Fruit fly (Drosophila melanogaster): Measurements from ENCODE around the gene Hipk.
A peak's percentile ranks its signal among the peaks of the same experiment; 100 is the strongest.

The Hipk gene

DNA sequence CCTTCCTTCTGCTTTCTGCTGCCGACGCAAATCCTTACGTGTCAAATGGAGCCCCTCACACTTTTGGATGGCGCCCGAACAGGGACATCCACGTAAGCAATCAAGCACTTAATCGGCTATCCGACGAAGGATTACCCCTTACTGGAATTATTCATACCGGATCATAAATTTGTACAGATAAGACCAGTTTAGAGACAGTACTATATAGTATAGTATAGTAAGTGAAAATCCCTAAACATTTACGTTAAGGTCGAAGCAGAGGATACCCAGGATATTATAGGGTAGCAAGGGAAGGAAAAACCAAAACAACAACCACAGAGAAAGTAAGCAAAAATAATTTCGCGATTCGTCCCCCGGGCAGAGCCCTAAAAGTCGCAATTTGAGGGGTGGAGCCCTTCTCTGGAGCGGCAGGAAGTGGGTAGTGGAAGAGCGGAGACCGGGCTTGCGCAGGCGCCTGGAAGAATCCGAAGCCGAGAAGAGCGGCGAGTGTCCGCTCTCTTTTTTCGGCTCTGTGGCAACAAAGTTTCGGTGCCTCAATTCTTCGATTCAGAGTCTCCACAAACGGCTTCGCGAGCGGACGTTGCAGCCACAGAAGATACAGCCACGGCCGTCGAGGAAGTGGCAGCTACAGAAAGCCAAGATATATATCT, 2.8 kb downstream of the Hipk start (continued):
- TF ChIP-seq lab (GFP tag; optimal IDR thresholded peaks at IDR 0.05) (peak; percentile 93), grau (tag; optimal IDR thresholded peaks at IDR 0.05) (peak; percentile 74), CG15269 (tag; optimal IDR thresholded peaks at IDR 0.05) (peak; percentile 72), CG17612 (GFP tag; IDR thresholded peaks at IDR 0.05) (peak; percentile 43; the same call in 1 of the 2 replicates), CG1792 (GFP tag; optimal IDR thresholded peaks at IDR 0.05) (peak; percentile 34), luna (GFP tag; optimal IDR thresholded peaks at IDR 0.05) (peak; percentile 42), CG3838 (GFP tag; optimal IDR thresholded peaks at IDR 0.05) (peak; percentile 21), gcm2 (GFP tag; optimal IDR thresholded peaks at IDR 0.05) (no peak), CG9609 (GFP tag; optimal IDR thresholded peaks at IDR 0.05) (peak; percentile 48), CG9932 (GFP tag; IDR thresholded peaks at IDR 0.05) (peak; percentile 84), CG12104 (GFP tag; optimal IDR thresholded peaks at IDR 0.05) (peak; percentile 29), wdn (GFP tag; IDR thresholded peaks at IDR 0.05) (peak; percentile 73; the same call in 1 of the 2 replicates), ato (GFP tag; IDR thresholded peaks at IDR 0.05; ENCODE audit: partially characterized antibody) (no peak), CG1647 (GFP tag; optimal IDR thresholded peaks at IDR 0.05) (peak; percentile 45), CG10274 (GFP tag; optimal IDR thresholded peaks at IDR 0.05) (no peak), CG12659 (GFP tag; optimal IDR thresholded peaks at IDR 0.05) (peak; percentile 50), Vsx1 (GFP tag; optimal IDR thresholded peaks at IDR 0.05) (no peak), CG14965 (GFP tag; optimal IDR thresholded peaks at IDR 0.05; ENCODE audit: borderline replicate concordance) (no peak), CG11696 (GFP tag; IDR thresholded peaks at IDR 0.05) (no peak), ewg (GFP tag; optimal IDR thresholded peaks at IDR 0.05) (peak; percentile 18), CG32772 (GFP tag; IDR thresholded peaks at IDR 0.05) (peak; percentile 63; the same call in 1 of the 2 replicates), CG4404 (GFP tag; IDR thresholded peaks at IDR 0.05) (peak; percentile 46; the same call in 1 of the 2 replicates), eyg (GFP tag; optimal IDR thresholded peaks at IDR 0.05) (peak; percentile 59), Ets65A (GFP tag) (peak; percentile 95), Drgx (GFP tag; IDR thresholded peaks at IDR 0.05) (peak; percentile 72), row (GFP tag; IDR thresholded peaks at IDR 0.05) (peak; percentile 84), fd3F (GFP tag; optimal IDR thresholded peaks at IDR 0.05) (peak; percentile 51), C15 (GFP tag; IDR thresholded peaks at IDR 0.05) (0 out of 3 replicates have a peak, but pooled peaks have one; percentile 51), CG17802 (tag; optimal IDR thresholded peaks at IDR 0.05) (no peak), CG6854 (GFP tag; optimal IDR thresholded peaks at IDR 0.05) (peak; percentile 60), CG17359 (tag; optimal IDR thresholded peaks at IDR 0.05) (peak; percentile 61), danr (GFP tag; IDR thresholded peaks at IDR 0.05) (peak; percentile 36; the same call in 1 of the 2 replicates), HmgZ (tag; optimal IDR thresholded peaks at IDR 0.05) (peak; percentile 76), CG8388 (GFP tag; optimal IDR thresholded peaks at IDR 0.05) (peak; percentile 0), CG17361 (GFP tag; IDR thresholded peaks at IDR 0.05) (0 out of 3 replicates have a peak, but pooled peaks have one; percentile 34), CTCF (GFP tag; optimal IDR thresholded peaks at IDR 0.05) (no peak), Nf-YB (GFP tag; optimal IDR thresholded peaks at IDR 0.05) (no peak), E2f2 (GFP tag; IDR thresholded peaks at IDR 0.05) (peak; percentile 31), CG12219 (GFP tag; optimal IDR thresholded peaks at IDR 0.05) (peak; percentile 53), Adf1 (GFP tag; IDR thresholded peaks at IDR 0.05) (peak; percentile 44), shn (GFP tag; optimal IDR thresholded peaks at IDR 0.05) (peak; percentile 47), CG2678 (tag; optimal IDR thresholded peaks at IDR 0.05) (peak; percentile 83), Sry-δ (GFP tag; optimal IDR thresholded peaks at IDR 0.05) (peak; percentile 17), crol (GFP tag; IDR thresholded peaks at IDR 0.05) (peak; percentile 67), hkb (optimal IDR thresholded peaks at IDR 0.05) (no peak), hkb (GFP tag; IDR thresholded peaks at IDR 0.05) (peak; percentile 68), sob (GFP tag; IDR thresholded peaks at IDR 0.05) (peak; percentile 73), mld (GFP tag; IDR thresholded peaks at IDR 0.05; ENCODE audit: partially characterized antibody) (no peak), bowl (GFP tag; IDR thresholded peaks at IDR 0.05) (no peak), CG3281 (GFP tag; optimal IDR thresholded peaks at IDR 0.05) (peak; percentile 67), CrebB (tag; optimal IDR thresholded peaks at IDR 0.05) (peak; percentile 57)

All from whole organism, embryonic.